Comparison of ENCODE assay signal across 2 worm cellular contexts in the genomic region with DNA sequence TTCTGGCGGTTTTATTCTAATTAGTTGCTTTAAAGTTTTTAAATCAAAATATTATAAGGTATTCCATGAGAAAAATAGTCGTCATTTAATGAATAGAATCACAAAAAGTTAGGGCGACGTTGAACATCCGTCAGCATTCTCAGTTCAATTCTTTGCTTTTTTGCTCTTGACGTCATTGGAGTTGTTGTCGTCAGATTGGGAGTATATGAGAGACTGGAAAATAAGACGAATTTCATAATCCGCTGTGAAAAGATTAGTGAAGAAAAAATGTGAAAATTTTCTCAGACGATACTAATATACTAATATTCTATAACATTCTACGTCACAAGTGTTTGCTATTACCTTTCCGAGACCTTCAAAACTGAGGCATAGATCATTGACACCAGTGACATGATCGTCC.
TF ChIP-seq lines count a peak whose summit lies in the region.

No protein-coding gene starts in this region.

TF ChIP-seq in whole organism, L1 larva, 84 proteins besides CTCF, POLR2A, EP300 and RAD21:
- TF ChIP-seq fkh-8 (tag; optimal IDR thresholded peaks at IDR 0.05; lab: Kevin White, UChicago): peak; percentile 58
- no peak for TF ChIP-seq elt-2 (tag; optimal IDR thresholded peaks at IDR 0.05; lab: Kevin White, UChicago)
- no peak for TF ChIP-seq nhr-76 (tag; optimal IDR thresholded peaks at IDR 0.05; lab: Kevin White, UChicago)
- TF ChIP-seq nhr-71 (tag; optimal IDR thresholded peaks at IDR 0.05; lab: Kevin White, UChicago): peak; percentile 30
- TF ChIP-seq aly-2 (tag; optimal IDR thresholded peaks at IDR 0.05; lab: Kevin White, UChicago): no peak
- TF ChIP-seq aha-1 (tag; optimal IDR thresholded peaks at IDR 0.05; lab: Kevin White, UChicago): no peak
- TF ChIP-seq dsc-1 (tag; optimal IDR thresholded peaks at IDR 0.05; lab: Kevin White, UChicago): peak; percentile 90
- TF ChIP-seq alr-1 (tag; optimal IDR thresholded peaks at IDR 0.05; lab: Kevin White, UChicago; ENCODE audit: borderline replicate concordance): no peak
- TF ChIP-seq fkh-10 (GFP tag; optimal IDR thresholded peaks at IDR 0.05; lab: Kevin White, UChicago): no peak
- TF ChIP-seq nhr-47 (tag; optimal IDR thresholded peaks at IDR 0.05; lab: Kevin White, UChicago): peak; percentile 4
- TF ChIP-seq egl-13 (tag; optimal IDR thresholded peaks at IDR 0.05; lab: Kevin White, UChicago): no peak
- TF ChIP-seq isw-1 (GFP tag; IDR thresholded peaks at IDR 0.05; lab: Robert Waterston, UW): no peak
- no peak for TF ChIP-seq elt-3 (tag; optimal IDR thresholded peaks at IDR 0.05; lab: Kevin White, UChicago)
- TF ChIP-seq pax-3 (tag; optimal IDR thresholded peaks at IDR 0.05; lab: Kevin White, UChicago): peak; percentile 48

TF ChIP-seq in whole organism, L2 larva, 48 proteins besides CTCF, POLR2A, EP300 and RAD21:
- TF ChIP-seq nhr-6 (tag; optimal IDR thresholded peaks at IDR 0.05; lab: Kevin White, UChicago) (no peak), elt-3 (tag; optimal IDR thresholded peaks at IDR 0.05; lab: Kevin White, UChicago) (no peak), lin-13 (GFP tag; optimal IDR thresholded peaks at IDR 0.05; lab: Kevin White, UChicago) (no peak), unc-55 (GFP tag; optimal IDR thresholded peaks at IDR 0.05; lab: Kevin White, UChicago) (peak; percentile 42), lsy-2 (tag; optimal IDR thresholded peaks at IDR 0.05; lab: Kevin White, UChicago) (peak in 1 of 2 experiments; percentile 19), nhr-21 (tag; optimal IDR thresholded peaks at IDR 0.05; lab: Kevin White, UChicago) (peak; percentile 5)
